Worm (Caenorhabditis elegans) whole organism, L3 larva: ENCODE results near the gene F14D7.9.

Experiments
- lin-39 ChIP-seq: fragments of 150-350 bp; optimal IDR thresholded peaks from 2 replicates; lab custom pipeline; 2018; ENCODE audit warnings: missing biosample characterization, missing genetic modification reagents, missing genetic modification characterization
- nfya-1 ChIP-seq: sonication (generic microtip); optimal IDR thresholded peaks from 2 replicates; lab custom pipeline; 2017; ENCODE audit warnings: missing genetic modification characterization, mild to moderate bottlenecking, missing compliant biosample characterization, antibody characterized with exemption, moderate library complexity; ENCODE audit not compliant: insufficient read depth
- nhr-76 ChIP-seq: fragments of 150-350 bp; sonication (generic microtip); optimal IDR thresholded peaks from 5 replicates; lab custom pipeline; 2014; ENCODE audit warnings: missing biosample characterization, missing genetic modification characterization
- unc-62 ChIP-seq: fragments of 150-350 bp; sonication (generic microtip); optimal IDR thresholded peaks from 4 replicates; lab custom pipeline; 2014; ENCODE audit warnings: missing biosample characterization, missing genetic modification reagents, missing genetic modification characterization

DNA sequence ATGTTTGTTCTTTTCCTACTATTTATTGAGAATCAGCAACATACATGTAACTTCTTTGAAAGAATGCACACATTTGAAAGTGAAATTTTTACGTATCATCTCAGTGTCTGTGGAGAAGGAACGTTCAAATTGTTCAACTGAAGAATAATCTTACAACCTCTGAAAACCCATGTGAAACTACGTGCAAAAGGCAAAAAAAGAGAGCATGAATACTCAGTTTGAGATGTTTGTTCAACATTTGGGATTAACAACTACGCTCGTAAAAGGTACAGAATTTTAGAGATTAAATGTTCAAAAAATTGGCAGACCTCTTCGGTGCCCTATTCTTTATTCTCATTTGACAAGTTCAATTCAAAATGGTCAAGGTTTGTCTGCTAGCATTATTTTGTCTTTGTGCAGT, 42.5 kb upstream of the F14D7.9 start, which contains the start of gene K02E11.5:
- no peak for TF ChIP-seq lin-39 (tag; lab: Kevin White, UChicago)
- TF ChIP-seq nhr-76 = no peak
- no peak for TF ChIP-seq nfya-1
- TF ChIP-seq unc-62 (GFP tag; lab: Kevin White, UChicago) = no peak
